Fruit fly (Drosophila melanogaster) whole organism, embryonic: ENCODE measurements around the gene nudC.

ENCODE experiments used
- Adf1 ChIP-seq: fragments of 200-800 bp; sonication (Bioruptor generic); IDR thresholded peaks from 2 replicates; pipeline ENCODE4 v1.3.6; 2022; ENCODE audit warnings: missing biosample characterization, missing genetic modification characterization
- C15 ChIP-seq: fragments of 200-800 bp; sonication (Bioruptor generic); IDR thresholded peaks from 3 replicates; pipeline ENCODE4 v1.3.6; 2022; ENCODE audit warnings: missing biosample characterization, missing genetic modification characterization
- CG11456 ChIP-seq: fragments of 200-800 bp; sonication (Bioruptor generic); IDR thresholded peaks from 3 replicates; pipeline ENCODE4 v1.3.6; 2022; ENCODE audit warnings: missing biosample characterization, missing genetic modification characterization
- CG13775 ChIP-seq: fragments of 200-800 bp; sonication (Bioruptor generic); optimal IDR thresholded peaks from 3 replicates; lab custom pipeline; 2017; ENCODE audit warnings: missing biosample characterization, mild to moderate bottlenecking, missing genetic modification characterization
- CG13894 ChIP-seq: fragments of 200-800 bp; sonication (Bioruptor generic); optimal IDR thresholded peaks from 3 replicates; lab custom pipeline; 2018; ENCODE audit warnings: missing biosample characterization, mild to moderate bottlenecking, missing genetic modification characterization, moderate library complexity
- CG14441 ChIP-seq: fragments of 200-800 bp; sonication (Bioruptor generic); IDR thresholded peaks from 2 replicates; pipeline ENCODE4 v1.3.6; 2022; ENCODE audit warnings: missing biosample characterization, missing genetic modification characterization
- CG14710 ChIP-seq: fragments of 200-800 bp; sonication (Bioruptor generic); optimal IDR thresholded peaks from 3 replicates; lab custom pipeline; 2019; ENCODE audit warnings: missing biosample characterization, mild to moderate bottlenecking, missing genetic modification characterization, moderate library complexity
- CG15269 ChIP-seq: fragments of 200-800 bp; sonication (Bioruptor generic); optimal IDR thresholded peaks from 2 replicates; lab custom pipeline; 2018; ENCODE audit warnings: missing biosample characterization, mild to moderate bottlenecking, missing genetic modification characterization, moderate library complexity
- CG15601 ChIP-seq: fragments of 200-800 bp; sonication (Bioruptor generic); optimal IDR thresholded peaks from 3 replicates; lab custom pipeline; 2019; ENCODE audit warnings: missing biosample characterization, mild to moderate bottlenecking, missing genetic modification characterization, moderate library complexity
- CG15696 ChIP-seq: fragments of 200-800 bp; sonication (Bioruptor generic); optimal IDR thresholded peaks from 2 replicates; lab custom pipeline; 2019; ENCODE audit warnings: missing biosample characterization, mild to moderate bottlenecking, missing genetic modification characterization, moderate library complexity
- CG17359 ChIP-seq: fragments of 200-800 bp; sonication (Bioruptor generic); optimal IDR thresholded peaks from 3 replicates; lab custom pipeline; 2018; ENCODE audit warnings: missing biosample characterization, mild to moderate bottlenecking, missing genetic modification characterization, moderate library complexity
- CG17612 ChIP-seq: fragments of 200-800 bp; sonication (Bioruptor generic); IDR thresholded peaks from 2 replicates; pipeline ENCODE4 v1.3.6; 2022; ENCODE audit warnings: missing biosample characterization, missing genetic modification characterization
- CG17802 ChIP-seq: fragments of 200-800 bp; sonication (Bioruptor generic); optimal IDR thresholded peaks from 2 replicates; lab custom pipeline; 2018; ENCODE audit warnings: missing biosample characterization, mild to moderate bottlenecking, missing genetic modification characterization, moderate library complexity
- CG17829 ChIP-seq: fragments of 200-800 bp; optimal IDR thresholded peaks from 2 replicates; lab custom pipeline; 2019; ENCODE audit warnings: missing biosample characterization, mild to moderate bottlenecking, missing genetic modification characterization, moderate library complexity
- CG18764 ChIP-seq: fragments of 200-800 bp; sonication (Bioruptor generic); optimal IDR thresholded peaks from 3 replicates; lab custom pipeline; 2016; ENCODE audit warnings: missing biosample characterization, missing genetic modification characterization
- CG2129 ChIP-seq: fragments of 200-800 bp; sonication (Bioruptor generic); IDR thresholded peaks from 2 replicates; pipeline ENCODE4 v1.3.6; 2022; ENCODE audit warnings: missing biosample characterization, missing genetic modification characterization; ENCODE audit not compliant: partially characterized antibody
- CG2202 ChIP-seq: fragments of 200-800 bp; sonication (Bioruptor generic); optimal IDR thresholded peaks from 2 replicates; lab custom pipeline; 2018; ENCODE audit warnings: missing biosample characterization, mild to moderate bottlenecking, missing genetic modification characterization
- CG2712 ChIP-seq: fragments of 200-800 bp; optimal IDR thresholded peaks from 3 replicates; lab custom pipeline; 2019; ENCODE audit warnings: missing biosample characterization, mild to moderate bottlenecking, missing genetic modification characterization, moderate library complexity
- CG31224 ChIP-seq: fragments of 200-800 bp; sonication (Bioruptor generic); IDR thresholded peaks from 2 replicates; pipeline ENCODE4 v1.3.6; 2022; ENCODE audit warnings: missing biosample characterization, missing genetic modification characterization
- CG31441 ChIP-seq: fragments of 200-800 bp; sonication (Bioruptor generic); IDR thresholded peaks from 2 replicates; pipeline ENCODE4 v1.3.6; 2022; ENCODE audit warnings: missing biosample characterization, missing genetic modification characterization
- CG7556 ChIP-seq: fragments of 200-800 bp; sonication (Bioruptor generic); optimal IDR thresholded peaks from 2 replicates; lab custom pipeline; 2017; ENCODE audit warnings: missing biosample characterization, mild to moderate bottlenecking, missing genetic modification characterization
- CG8478 ChIP-seq: fragments of >200 bp; optimal IDR thresholded peaks from 2 replicates; lab custom pipeline; 2018
- Gsc ChIP-seq: fragments of 200-800 bp; sonication (Bioruptor generic); IDR thresholded peaks from 2 replicates; pipeline ENCODE4 v1.3.6; 2022; ENCODE audit warnings: missing biosample characterization, missing genetic modification characterization
- Hmr ChIP-seq: fragments of 200-800 bp; sonication (Bioruptor generic); optimal IDR thresholded peaks from 3 replicates; lab custom pipeline; 2017; ENCODE audit warnings: mild to moderate bottlenecking, missing biosample characterization, missing genetic modification reagents, missing genetic modification characterization
- Hmx ChIP-seq: fragments of 200-800 bp; sonication (Bioruptor generic); optimal IDR thresholded peaks from 2 replicates; lab custom pipeline; 2016; ENCODE audit warnings: missing biosample characterization, missing genetic modification characterization
- Hr51 ChIP-seq, 2 experiments: fragments of 200-800 bp; sonication (Bioruptor generic); optimal IDR thresholded peaks; 2 replicates in 1 of 2; 3 replicates in 1 of 2; lab custom pipeline; 2016 to 2018; ENCODE audit warnings: missing biosample characterization in 2 of 2, missing genetic modification characterization in 2 of 2, mild to moderate bottlenecking in 1 of 2, moderate library complexity in 1 of 2
- Jarid2 ChIP-seq: fragments of 200-800 bp; sonication (Bioruptor generic); optimal IDR thresholded peaks from 3 replicates; lab custom pipeline; 2017; ENCODE audit warnings: mild to moderate bottlenecking, missing biosample characterization, missing genetic modification reagents, missing genetic modification characterization
- Nf-YA ChIP-seq: fragments of 200-800 bp; sonication (Bioruptor generic); IDR thresholded peaks from 2 replicates; pipeline ENCODE4 v1.3.6; 2022; ENCODE audit warnings: missing biosample characterization, missing genetic modification characterization
- Nf-YB ChIP-seq: fragments of 200-800 bp; sonication (Bioruptor generic); optimal IDR thresholded peaks from 3 replicates; lab custom pipeline; 2019; ENCODE audit warnings: missing biosample characterization, mild to moderate bottlenecking, missing genetic modification characterization, moderate library complexity
- Rx ChIP-seq: fragments of 200-800 bp; sonication (Bioruptor generic); IDR thresholded peaks from 2 replicates; pipeline ENCODE4 v1.3.6; 2022; ENCODE audit warnings: missing biosample characterization, missing genetic modification characterization
- Spps ChIP-seq: fragments of 200-800 bp; sonication (Bioruptor generic); optimal IDR thresholded peaks from 2 replicates; lab custom pipeline; 2018; ENCODE audit warnings: missing biosample characterization, mild to moderate bottlenecking, missing genetic modification characterization
- Xbp1 ChIP-seq: fragments of 200-800 bp; sonication (Bioruptor generic); optimal IDR thresholded peaks from 3 replicates; lab custom pipeline; 2016; ENCODE audit warnings: missing biosample characterization, mild to moderate bottlenecking, missing genetic modification characterization
- az2 ChIP-seq: fragments of 200-800 bp; sonication (Bioruptor generic); optimal IDR thresholded peaks from 3 replicates; lab custom pipeline; 2016; ENCODE audit warnings: missing biosample characterization, missing genetic modification characterization
- br ChIP-seq: fragments of >200 bp; optimal IDR thresholded peaks from 2 replicates; lab custom pipeline; 2017
- dm ChIP-seq: fragments of 200-800 bp; sonication (Bioruptor generic); optimal IDR thresholded peaks from 3 replicates; lab custom pipeline; 2016; ENCODE audit warnings: missing biosample characterization, missing genetic modification characterization
- dysf ChIP-seq: fragments of 200-800 bp; sonication (Bioruptor generic); IDR thresholded peaks from 3 replicates; pipeline ENCODE4 v1.3.6; 2022; ENCODE audit warnings: missing biosample characterization, missing genetic modification characterization
- eve ChIP-seq, 2 experiments: fragments of >200 bp; optimal IDR thresholded peaks; 2 replicates each; lab custom pipeline; 2017; ENCODE audit warnings: missing biosample characterization in 2 of 2, missing genetic modification characterization in 2 of 2
- exex ChIP-seq: fragments of 200-800 bp; sonication (Bioruptor generic); optimal IDR thresholded peaks from 4 replicates; lab custom pipeline; 2018; ENCODE audit warnings: missing biosample characterization, mild to moderate bottlenecking, missing genetic modification characterization, moderate library complexity
- fd64A ChIP-seq: fragments of 200-800 bp; sonication (Bioruptor generic); optimal IDR thresholded peaks from 3 replicates; lab custom pipeline; 2018; ENCODE audit warnings: missing biosample characterization, mild to moderate bottlenecking, missing genetic modification characterization
- gem ChIP-seq: fragments of 200-800 bp; sonication (Bioruptor generic); optimal IDR thresholded peaks from 2 replicates; lab custom pipeline; 2019; ENCODE audit warnings: missing biosample characterization, mild to moderate bottlenecking, missing genetic modification characterization, moderate library complexity
- lmd ChIP-seq: fragments of 200-800 bp; sonication (Bioruptor generic); IDR thresholded peaks from 2 replicates; pipeline ENCODE4 v1.3.6; 2022; ENCODE audit warnings: missing biosample characterization, missing genetic modification characterization
- mam ChIP-seq: fragments of 200-800 bp; sonication (Bioruptor generic); optimal IDR thresholded peaks from 3 replicates; lab custom pipeline; 2016; ENCODE audit warnings: missing biosample characterization, missing genetic modification characterization
- nau ChIP-seq: fragments of 200-800 bp; sonication (Bioruptor generic); optimal IDR thresholded peaks from 3 replicates; lab custom pipeline; 2017; ENCODE audit warnings: missing biosample characterization, mild to moderate bottlenecking, missing genetic modification characterization, missing genetic modification reagents
- pzg ChIP-seq: fragments of 200-800 bp; sonication (Bioruptor generic); optimal IDR thresholded peaks from 3 replicates; lab custom pipeline; 2018; ENCODE audit warnings: missing biosample characterization, mild to moderate bottlenecking, missing genetic modification characterization, moderate library complexity
- scrt ChIP-seq: fragments of 200-800 bp; sonication (Bioruptor generic); optimal IDR thresholded peaks from 2 replicates; lab custom pipeline; 2018; ENCODE audit warnings: missing biosample characterization, mild to moderate bottlenecking, missing genetic modification characterization, moderate library complexity
- sob ChIP-seq: fragments of 200-800 bp; sonication (Bioruptor generic); IDR thresholded peaks from 2 replicates; pipeline ENCODE4 v1.3.6; 2022; ENCODE audit warnings: missing biosample characterization, missing genetic modification characterization
- ssp ChIP-seq: fragments of 200-800 bp; sonication (Bioruptor generic); IDR thresholded peaks from 2 replicates; pipeline ENCODE4 v1.3.6; 2022; ENCODE audit warnings: missing biosample characterization, missing genetic modification characterization
- stwl ChIP-seq: fragments of 200-800 bp; sonication (Bioruptor generic); optimal IDR thresholded peaks from 3 replicates; lab custom pipeline; 2018; ENCODE audit warnings: missing biosample characterization, mild to moderate bottlenecking, missing genetic modification characterization, moderate library complexity
- trem ChIP-seq: fragments of 200-800 bp; optimal IDR thresholded peaks from 3 replicates; lab custom pipeline; 2019; ENCODE audit warnings: missing biosample characterization, mild to moderate bottlenecking, missing genetic modification characterization, moderate library complexity

Gene nudC

dm6 chr3L:16805806-16806719 lies 1.3 kb downstream of the nudC start (continued):
- TF ChIP-seq Hr51 (GFP tag; optimal IDR thresholded peaks at IDR 0.05; lab: Kevin White, UChicago), result peak; percentile 26 to 64
- peak; percentile 67 for TF ChIP-seq CG13894 (tag; lab: Kevin White, UChicago)
- peak; percentile 27 for TF ChIP-seq CG14710
- peak; percentile 27 for TF ChIP-seq CG17829
- TF ChIP-seq exex (tag; lab: Kevin White, UChicago), result peak; percentile 34
- no peak for TF ChIP-seq Nf-YB
- peak; percentile 52 for TF ChIP-seq scrt (GFP tag; lab: Kevin White, UChicago)
- no peak for TF ChIP-seq CG15696 (tag; lab: Kevin White, UChicago)
- peak; percentile 23 for TF ChIP-seq CG15601 (tag; lab: Kevin White, UChicago)
- TF ChIP-seq Xbp1 (GFP tag; lab: Kevin White, UChicago), result peak; percentile 16
- TF ChIP-seq CG2129, result no peak
- peak; percentile 31; the same call in 1 of the 2 replicates for TF ChIP-seq CG14441 (GFP tag; lab: Robert Waterston, UW)
- TF ChIP-seq Hmr, result peak; percentile 79
- peak; percentile 67 for TF ChIP-seq CG2712 (tag; lab: Kevin White, UChicago)
- no peak for TF ChIP-seq C15 (GFP tag; lab: Robert Waterston, UW)
- no peak for TF ChIP-seq trem (tag; lab: Kevin White, UChicago)
- TF ChIP-seq CG18764, result peak; percentile 5
- TF ChIP-seq stwl (tag; lab: Kevin White, UChicago), result no peak
- no peak for TF ChIP-seq CG8478 (lab: Kevin White, UChicago)
- no peak for TF ChIP-seq ssp (GFP tag; lab: Robert Waterston, UW)
- peak; percentile 51 for TF ChIP-seq mam (GFP tag; lab: Kevin White, UChicago)
- TF ChIP-seq sob (GFP tag; lab: Robert Waterston, UW), result no peak
- no peak for TF ChIP-seq CG17802 (tag; lab: Kevin White, UChicago)
- TF ChIP-seq fd64A, result no peak
- peak; percentile 44 for TF ChIP-seq CG2202 (tag; lab: Kevin White, UChicago)
- TF ChIP-seq Nf-YA (GFP tag; lab: Robert Waterston, UW), result no peak
- TF ChIP-seq az2, result peak; percentile 13
- TF ChIP-seq Rx (GFP tag; lab: Robert Waterston, UW), result no peak
- TF ChIP-seq dm, result peak; percentile 15
- peak in 1 of 2 experiments; percentile 63 for TF ChIP-seq eve (GFP tag; optimal IDR thresholded peaks at IDR 0.05; lab: Kevin White, UChicago)
- TF ChIP-seq Gsc (GFP tag; lab: Robert Waterston, UW), result no peak
- peak; percentile 34; the same call in 1 of the 2 replicates for TF ChIP-seq lmd (GFP tag; lab: Robert Waterston, UW)
- TF ChIP-seq CG15269, result peak; percentile 59
- TF ChIP-seq dysf, result peak; percentile 63; the same call in 2 of the 3 replicates
- TF ChIP-seq CG7556 (GFP tag; lab: Kevin White, UChicago), result peak; percentile 70
- TF ChIP-seq Adf1 (GFP tag; lab: Robert Waterston, UW), result peak; percentile 23; the same call in 1 of the 2 replicates
- peak; percentile 12 for TF ChIP-seq nau (GFP tag; lab: Kevin White, UChicago)
- peak; percentile 76 for TF ChIP-seq gem (tag; lab: Kevin White, UChicago)
- peak; percentile 22 for TF ChIP-seq Hmx (GFP tag; lab: Kevin White, UChicago)
- TF ChIP-seq CG11456 (GFP tag; lab: Robert Waterston, UW), result 0 out of 3 replicates have a peak, but pooled peaks have one; percentile 6
- no peak for TF ChIP-seq Spps
- TF ChIP-seq CG17612, result no peak
- TF ChIP-seq CG31441 (GFP tag; lab: Robert Waterston, UW), result peak; percentile 21; the same call in 1 of the 2 replicates
- TF ChIP-seq Jarid2 (GFP tag; lab: Kevin White, UChicago), result no peak
- TF ChIP-seq pzg (GFP tag; lab: Kevin White, UChicago), result no peak
- no peak for TF ChIP-seq CG31224
- peak; percentile 49 for TF ChIP-seq CG17359 (tag; lab: Kevin White, UChicago)
- TF ChIP-seq br (lab: Kevin White, UChicago), result no peak
- no peak for TF ChIP-seq CG13775 (GFP tag; lab: Kevin White, UChicago)
